Worm (Caenorhabditis elegans) whole organism, L2 larva: ENCODE measurements around the gene F40F9.10.

Source experiments
- C34F6.9 ChIP-seq: fragments of 150-350 bp; optimal IDR thresholded peaks from 2 replicates; lab custom pipeline; 2014; ENCODE audit warnings: missing biosample characterization, missing genetic modification characterization
- F13H6.1 ChIP-seq: sonication (generic microtip); optimal IDR thresholded peaks from 2 replicates; lab custom pipeline; 2016; ENCODE audit warnings: missing genetic modification characterization, missing compliant biosample characterization
- R02D3.7 ChIP-seq: fragments of 150-350 bp; optimal IDR thresholded peaks from 2 replicates; lab custom pipeline; 2014; ENCODE audit warnings: missing biosample characterization, missing genetic modification characterization
- aly-2 ChIP-seq: fragments of 150-350 bp; optimal IDR thresholded peaks from 2 replicates; lab custom pipeline; 2014; ENCODE audit warnings: missing biosample characterization, missing genetic modification characterization
- ama-1 ChIP-seq: fragments of 150-350 bp; optimal IDR thresholded peaks from 2 replicates; lab custom pipeline; 2018; ENCODE audit warnings: inconsistent platforms
- blmp-1 ChIP-seq: sonication (generic microtip); optimal IDR thresholded peaks from 2 replicates; lab custom pipeline; 2017; ENCODE audit warnings: missing genetic modification characterization, mild to moderate bottlenecking, missing compliant biosample characterization, antibody characterized with exemption, moderate library complexity; ENCODE audit not compliant: insufficient read depth
- ceh-16 ChIP-seq: fragments of 150-350 bp; optimal IDR thresholded peaks from 2 replicates; lab custom pipeline; 2014; ENCODE audit warnings: missing biosample characterization, missing genetic modification characterization
- ceh-82 ChIP-seq: fragments of 150-350 bp; optimal IDR thresholded peaks from 2 replicates; lab custom pipeline; 2014; ENCODE audit warnings: missing biosample characterization, missing genetic modification characterization
- crh-2 ChIP-seq: sonication (generic microtip); optimal IDR thresholded peaks from 2 replicates; lab custom pipeline; 2017; ENCODE audit warnings: missing biosample characterization, missing genetic modification characterization
- dmd-4 ChIP-seq: sonication (generic microtip); optimal IDR thresholded peaks from 2 replicates; lab custom pipeline; 2017; ENCODE audit warnings: missing biosample characterization, missing genetic modification characterization
- egl-27 ChIP-seq: sonication (generic microtip); optimal IDR thresholded peaks from 3 replicates; lab custom pipeline; 2017; ENCODE audit warnings: missing biosample characterization, missing genetic modification reagents, missing genetic modification characterization
- elt-1 ChIP-seq: fragments of 150-350 bp; optimal IDR thresholded peaks from 2 replicates; lab custom pipeline; 2014; ENCODE audit warnings: missing biosample characterization, missing genetic modification characterization
- elt-3 ChIP-seq: sonication (generic microtip); optimal IDR thresholded peaks from 2 replicates; lab custom pipeline; 2017; ENCODE audit warnings: missing biosample characterization, missing genetic modification characterization
- fos-1 ChIP-seq: fragments of 150-350 bp; optimal IDR thresholded peaks from 2 replicates; lab custom pipeline; 2014; ENCODE audit warnings: missing biosample characterization, missing genetic modification characterization
- lin-13 ChIP-seq: fragments of 150-350 bp; optimal IDR thresholded peaks from 2 replicates; lab custom pipeline; 2014; ENCODE audit warnings: missing biosample characterization, missing genetic modification reagents, missing genetic modification characterization
- lsy-2 ChIP-seq, 2 experiments: fragments of 150-350 bp in 1 of 2; sonication (generic microtip) in 1 of 2; optimal IDR thresholded peaks; 2 replicates each; lab custom pipeline; 2014 to 2017; ENCODE audit warnings: missing biosample characterization in 2 of 2, missing genetic modification characterization in 2 of 2
- mab-5 ChIP-seq: fragments of 150-350 bp; optimal IDR thresholded peaks from 2 replicates; lab custom pipeline; 2014; ENCODE audit warnings: missing biosample characterization, missing genetic modification characterization
- mbf-1 ChIP-seq: sonication (generic microtip); optimal IDR thresholded peaks from 2 replicates; lab custom pipeline; 2017; ENCODE audit warnings: missing biosample characterization, missing genetic modification characterization
- mdl-1 ChIP-seq, 2 experiments: fragments of 150-350 bp in 1 of 2; sonication (generic microtip) in 1 of 2; optimal IDR thresholded peaks; 2 replicates each; lab custom pipeline; 2017; ENCODE audit warnings: missing biosample characterization in 2 of 2, missing genetic modification characterization in 2 of 2
- nhr-10 ChIP-seq: sonication (generic microtip); optimal IDR thresholded peaks from 2 replicates; lab custom pipeline; 2017; ENCODE audit warnings: missing biosample characterization, missing genetic modification characterization
- nhr-11 ChIP-seq: fragments of 150-350 bp; optimal IDR thresholded peaks from 2 replicates; lab custom pipeline; 2014; ENCODE audit warnings: missing biosample characterization, missing genetic modification characterization
- nhr-12 ChIP-seq: fragments of 150-350 bp; optimal IDR thresholded peaks from 2 replicates; lab custom pipeline; 2014; ENCODE audit warnings: missing biosample characterization, missing genetic modification characterization
- nhr-129 ChIP-seq: fragments of 150-350 bp; optimal IDR thresholded peaks from 2 replicates; lab custom pipeline; 2014; ENCODE audit warnings: missing biosample characterization, missing genetic modification characterization
- nhr-21 ChIP-seq: fragments of 150-350 bp; optimal IDR thresholded peaks from 2 replicates; lab custom pipeline; 2014; ENCODE audit warnings: missing biosample characterization, missing genetic modification characterization
- nhr-23 ChIP-seq: fragments of 150-350 bp; optimal IDR thresholded peaks from 2 replicates; lab custom pipeline; 2014; ENCODE audit warnings: missing biosample characterization, missing genetic modification reagents, missing genetic modification characterization
- nhr-237 ChIP-seq: fragments of 150-350 bp; optimal IDR thresholded peaks from 2 replicates; lab custom pipeline; 2014; ENCODE audit warnings: missing biosample characterization, missing genetic modification characterization
- nhr-25 ChIP-seq: fragments of 150-350 bp; sonication (generic microtip); optimal IDR thresholded peaks from 3 replicates; lab custom pipeline; 2014; ENCODE audit warnings: missing biosample characterization, missing genetic modification characterization
- nhr-6 ChIP-seq: fragments of 150-350 bp; optimal IDR thresholded peaks from 2 replicates; lab custom pipeline; 2014; ENCODE audit warnings: missing biosample characterization, missing genetic modification characterization
- nhr-77 ChIP-seq: fragments of 150-350 bp; optimal IDR thresholded peaks from 2 replicates; lab custom pipeline; 2014; ENCODE audit warnings: missing biosample characterization, missing genetic modification characterization
- peb-1 ChIP-seq: fragments of 150-350 bp; optimal IDR thresholded peaks from 2 replicates; lab custom pipeline; 2014; ENCODE audit warnings: missing biosample characterization, missing genetic modification characterization
- sem-4 ChIP-seq: fragments of 150-350 bp; optimal IDR thresholded peaks from 2 replicates; lab custom pipeline; 2014; ENCODE audit warnings: missing biosample characterization, missing genetic modification reagents, missing genetic modification characterization
- skn-1 ChIP-seq: sonication (generic microtip); optimal IDR thresholded peaks from 2 replicates; lab custom pipeline; 2017; ENCODE audit warnings: missing biosample characterization, missing genetic modification characterization
- sma-3 ChIP-seq: sonication (generic microtip); optimal IDR thresholded peaks from 2 replicates; lab custom pipeline; 2016; ENCODE audit warnings: missing genetic modification reagents, missing genetic modification characterization, missing compliant biosample characterization
- sma-9 ChIP-seq, 2 experiments: fragments of 150-350 bp in 1 of 2; sonication (generic microtip) in 1 of 2; optimal IDR thresholded peaks; 2 replicates each; lab custom pipeline; 2014 to 2016; ENCODE audit warnings: missing genetic modification characterization in 2 of 2, mild to moderate bottlenecking in 1 of 2, missing biosample characterization in 1 of 2, missing compliant biosample characterization in 1 of 2, missing genetic modification reagents in 1 of 2, moderate library complexity in 1 of 2
- snpc-4 ChIP-seq: fragments of 150-350 bp; optimal IDR thresholded peaks from 2 replicates; lab custom pipeline; 2014; ENCODE audit warnings: missing biosample characterization, missing genetic modification characterization
- unc-39 ChIP-seq: fragments of 150-350 bp; optimal IDR thresholded peaks from 2 replicates; lab custom pipeline; 2014; ENCODE audit warnings: missing biosample characterization, missing genetic modification characterization
- unc-62 ChIP-seq: fragments of 150-350 bp; optimal IDR thresholded peaks from 2 replicates; lab custom pipeline; 2014; ENCODE audit warnings: missing biosample characterization, missing genetic modification reagents, missing genetic modification characterization
- ztf-11 ChIP-seq: sonication (generic microtip); optimal IDR thresholded peaks from 2 replicates; lab custom pipeline; 2017; ENCODE audit warnings: missing biosample characterization, missing genetic modification characterization
- ztf-4 ChIP-seq: fragments of 150-350 bp; optimal IDR thresholded peaks from 2 replicates; lab custom pipeline; 2014; ENCODE audit warnings: missing biosample characterization, missing genetic modification characterization

Gene F40F9.10

ce11 chrV:9740858-9741257 lies 27.4 kb upstream of the F40F9.10 start, which contains the start of gene sta-2 (continued):
- TF ChIP-seq ztf-11 (tag; lab: Kevin White, UChicago), result no peak
- TF ChIP-seq nhr-77 (tag; lab: Kevin White, UChicago), result no peak
- TF ChIP-seq peb-1, result no peak
- peak; percentile 39 for TF ChIP-seq nhr-129 (tag; lab: Kevin White, UChicago)
- peak; percentile 6 for TF ChIP-seq sem-4 (tag; lab: Kevin White, UChicago)

ce11 chrV:9739402-9739801 lies 26.0 kb upstream of the F40F9.10 start, which contains the start of gene marc-1:
Gene marc-1, plus strand, starts transcription at chrV:9739702.
- TF ChIP-seq nhr-25 (no peak), fos-1 (tag; lab: Kevin White, UChicago) (no peak), nhr-129 (tag; lab: Kevin White, UChicago) (no peak), nhr-12 (tag; lab: Kevin White, UChicago) (no peak), sma-3 (GFP tag; lab: Kevin White, UChicago) (no peak), nhr-21 (tag; lab: Kevin White, UChicago) (no peak)

ce11 chrV:9738077-9738705 lies 24.8 kb upstream of the F40F9.10 start:
- TF ChIP-seq fos-1 (tag; lab: Kevin White, UChicago) (peak; percentile 71), skn-1 (no peak), sma-9 (GFP tag; optimal IDR thresholded peaks at IDR 0.05; lab: Kevin White, UChicago) (peak; percentile 24), sma-9 (tag; optimal IDR thresholded peaks at IDR 0.05; lab: Kevin White, UChicago) (no peak), crh-2 (tag; lab: Kevin White, UChicago) (peak; percentile 18)

ce11 chrV:9737287-9737686 lies 23.9 kb upstream of the F40F9.10 start, which contains the start of gene aqp-4:
Gene aqp-4, plus strand, starts transcription at chrV:9737556.
- TF ChIP-seq crh-2 (tag; lab: Kevin White, UChicago) (peak; percentile 25), fos-1 (tag; lab: Kevin White, UChicago) (peak; percentile 78), F13H6.1 (tag; lab: Kevin White, UChicago) (no peak)

ce11 chrV:9733920-9734454 lies 20.6 kb upstream of the F40F9.10 start, which contains the start of gene cal-7:
Gene cal-7, plus strand, starts transcription at chrV:9734103.
- TF ChIP-seq peb-1 (no peak), fos-1 (tag; lab: Kevin White, UChicago) (no peak), nhr-12 (tag; lab: Kevin White, UChicago) (no peak), F13H6.1 (tag; lab: Kevin White, UChicago) (no peak), lsy-2 (tag; optimal IDR thresholded peaks at IDR 0.05; lab: Kevin White, UChicago) (peak in 1 of 2 experiments; percentile 30), sma-3 (GFP tag; lab: Kevin White, UChicago) (peak; percentile 24), ama-1 (lab: Kevin White, UChicago) (no peak)

- TF ChIP-seq ztf-4 (tag; lab: Kevin White, UChicago), result no peak
- no peak for TF ChIP-seq aly-2 (tag; lab: Kevin White, UChicago)
- TF ChIP-seq unc-39 (tag; lab: Kevin White, UChicago), result no peak
- no peak for TF ChIP-seq ceh-16 (tag; lab: Kevin White, UChicago)
- no peak for TF ChIP-seq nhr-23 (tag; lab: Kevin White, UChicago)
- no peak for TF ChIP-seq fos-1 (tag; lab: Kevin White, UChicago)
- TF ChIP-seq nhr-237, result no peak
- peak; percentile 12 for TF ChIP-seq sma-9 (GFP tag; optimal IDR thresholded peaks at IDR 0.05; lab: Kevin White, UChicago)
- no peak for TF ChIP-seq sma-9 (tag; optimal IDR thresholded peaks at IDR 0.05; lab: Kevin White, UChicago)
- no peak for TF ChIP-seq mbf-1 (tag; lab: Kevin White, UChicago)
- peak; percentile 51 for TF ChIP-seq nhr-21 (tag; lab: Kevin White, UChicago)
- no peak for TF ChIP-seq dmd-4 (tag; lab: Kevin White, UChicago)
- TF ChIP-seq nhr-6 (tag; lab: Kevin White, UChicago), result peak; percentile 32
- peak; percentile 29 for TF ChIP-seq crh-2 (tag; lab: Kevin White, UChicago)
- no peak for TF ChIP-seq nhr-12 (tag; lab: Kevin White, UChicago)
- no peak for TF ChIP-seq elt-3 (tag; lab: Kevin White, UChicago)
- TF ChIP-seq C34F6.9, result peak; percentile 23
- TF ChIP-seq ztf-11 (tag; lab: Kevin White, UChicago), result no peak
- TF ChIP-seq unc-62, result no peak
- TF ChIP-seq sem-4 (tag; lab: Kevin White, UChicago), result peak; percentile 32
- no peak for TF ChIP-seq ceh-82
- no peak for TF ChIP-seq F13H6.1 (tag; lab: Kevin White, UChicago)
- no peak for TF ChIP-seq mab-5 (tag; lab: Kevin White, UChicago)
- peak; percentile 5 for TF ChIP-seq ama-1 (lab: Kevin White, UChicago)
- TF ChIP-seq R02D3.7, result no peak
- no peak for TF ChIP-seq egl-27 (tag; lab: Kevin White, UChicago)
- no peak for TF ChIP-seq nhr-25
- TF ChIP-seq nhr-11, result no peak
- TF ChIP-seq mdl-1 (tag; optimal IDR thresholded peaks at IDR 0.05; lab: Kevin White, UChicago), result no peak
- no peak for TF ChIP-seq snpc-4 (tag; lab: Kevin White, UChicago)
- TF ChIP-seq sma-3 (GFP tag; lab: Kevin White, UChicago), result no peak
- TF ChIP-seq elt-1 (tag; lab: Kevin White, UChicago), result no peak
- TF ChIP-seq nhr-10 (tag; lab: Kevin White, UChicago), result no peak
- TF ChIP-seq lin-13 (GFP tag; lab: Kevin White, UChicago), result no peak
- TF ChIP-seq blmp-1, result no peak
These were observed 18.4 kb upstream of the F40F9.10 start for ce11 chrV:9731852-9732251.
